Fruit fly (Drosophila melanogaster) S2 (cell line): Measurements from ENCODE around the gene CG1416.

ENCODE experiments used
- CG8478 ChIP-seq: fragments of >200 bp; optimal IDR thresholded peaks from 2 replicates; lab custom pipeline; 2018
- CTCF ChIP-seq, 2 experiments: fragments of >200 bp; optimal IDR thresholded peaks; 2 replicates each; lab custom pipeline; 2018

- TF ChIP-seq CTCF (optimal IDR thresholded peaks at IDR 0.05; lab: Kevin White, UChicago) (no peak), CG8478 (lab: Kevin White, UChicago) (no peak)
Measured at dm6 chr2L:21786991-21787390, 29.2 kb downstream of the CG1416 start.
